Fruit fly (Drosophila melanogaster) whole organism, embryonic: Measurements from ENCODE around the gene CG2961.

ENCODE experiments used
- C15 ChIP-seq: fragments of 200-800 bp; sonication (Bioruptor generic); IDR thresholded peaks from 3 replicates; pipeline ENCODE4 v1.3.6; 2022; ENCODE audit warnings: missing biosample characterization, missing genetic modification characterization
- CG10147 ChIP-seq: fragments of 200-800 bp; sonication (Bioruptor generic); optimal IDR thresholded peaks from 2 replicates; lab custom pipeline; 2019; ENCODE audit warnings: missing biosample characterization, mild to moderate bottlenecking, missing genetic modification characterization, moderate library complexity
- CG11504 ChIP-seq: fragments of 200-800 bp; sonication (Bioruptor generic); optimal IDR thresholded peaks from 3 replicates; lab custom pipeline; 2019; ENCODE audit warnings: missing biosample characterization, mild to moderate bottlenecking, missing genetic modification characterization, moderate library complexity
- CG11695 ChIP-seq: fragments of 200-800 bp; sonication (Bioruptor generic); IDR thresholded peaks from 3 replicates; pipeline ENCODE4 v1.3.6; 2022; ENCODE audit warnings: missing biosample characterization, missing genetic modification characterization
- CG11696 ChIP-seq: fragments of 200-800 bp; sonication (Bioruptor generic); IDR thresholded peaks from 2 replicates; pipeline ENCODE4 v1.3.6; 2022; ENCODE audit warnings: missing biosample characterization, missing genetic modification characterization
- CG12391 ChIP-seq: fragments of 200-800 bp; sonication (Bioruptor generic); optimal IDR thresholded peaks from 3 replicates; lab custom pipeline; 2018; ENCODE audit warnings: missing biosample characterization, mild to moderate bottlenecking, missing genetic modification characterization, moderate library complexity
- CG13424 ChIP-seq: fragments of 200-800 bp; sonication (Bioruptor generic); optimal IDR thresholded peaks from 2 replicates; lab custom pipeline; 2019; ENCODE audit warnings: missing biosample characterization, mild to moderate bottlenecking, missing genetic modification characterization, moderate library complexity
- CG15269 ChIP-seq: fragments of 200-800 bp; sonication (Bioruptor generic); optimal IDR thresholded peaks from 2 replicates; lab custom pipeline; 2018; ENCODE audit warnings: missing biosample characterization, mild to moderate bottlenecking, missing genetic modification characterization, moderate library complexity
- CG17385 ChIP-seq: fragments of 200-800 bp; sonication (Bioruptor generic); optimal IDR thresholded peaks from 3 replicates; lab custom pipeline; 2018; ENCODE audit warnings: missing biosample characterization, mild to moderate bottlenecking, missing genetic modification characterization
- CG18262 ChIP-seq: fragments of 200-800 bp; optimal IDR thresholded peaks from 3 replicates; lab custom pipeline; 2019; ENCODE audit warnings: missing biosample characterization, mild to moderate bottlenecking, missing genetic modification characterization, moderate library complexity
- CG3995 ChIP-seq: fragments of 200-800 bp; sonication (Bioruptor generic); optimal IDR thresholded peaks from 3 replicates; lab custom pipeline; 2016; ENCODE audit warnings: missing biosample characterization, missing genetic modification characterization
- CG4730 ChIP-seq: fragments of 200-800 bp; sonication (Bioruptor generic); IDR thresholded peaks from 2 replicates; pipeline ENCODE4 v1.3.6; 2022; ENCODE audit warnings: missing biosample characterization, missing genetic modification characterization
- CG6689 ChIP-seq: fragments of 200-800 bp; sonication (Bioruptor generic); IDR thresholded peaks from 2 replicates; pipeline ENCODE4 v1.3.6; 2022; ENCODE audit warnings: missing biosample characterization, missing genetic modification characterization
- CG7357 ChIP-seq: fragments of 200-800 bp; sonication (Bioruptor generic); IDR thresholded peaks from 3 replicates; pipeline ENCODE4 v1.3.6; 2022; ENCODE audit warnings: missing biosample characterization, missing genetic modification characterization
- CG7786 ChIP-seq: fragments of 200-800 bp; sonication (Bioruptor generic); optimal IDR thresholded peaks from 2 replicates; lab custom pipeline; 2016; ENCODE audit warnings: missing biosample characterization, missing genetic modification characterization
- CG7963 ChIP-seq: fragments of 200-800 bp; sonication (Bioruptor generic); IDR thresholded peaks from 3 replicates; pipeline ENCODE4 v1.3.6; 2022; ENCODE audit warnings: missing biosample characterization, missing genetic modification characterization; ENCODE audit not compliant: partially characterized antibody
- CTCF ChIP-seq: fragments of 200-800 bp; sonication (Bioruptor generic); optimal IDR thresholded peaks from 2 replicates; lab custom pipeline; 2017; ENCODE audit warnings: missing biosample characterization, mild to moderate bottlenecking, missing genetic modification characterization, moderate library complexity
- Dek ChIP-seq: fragments of 200-800 bp; sonication (Bioruptor generic); optimal IDR thresholded peaks from 3 replicates; lab custom pipeline; 2019; ENCODE audit warnings: missing biosample characterization, mild to moderate bottlenecking, missing genetic modification characterization, moderate library complexity
- ERR ChIP-seq: fragments of 200-800 bp; sonication (Bioruptor generic); optimal IDR thresholded peaks from 2 replicates; lab custom pipeline; 2016; ENCODE audit warnings: missing biosample characterization, missing genetic modification characterization
- Fer1 ChIP-seq: fragments of 200-800 bp; sonication (Bioruptor generic); optimal IDR thresholded peaks from 2 replicates; lab custom pipeline; 2017; ENCODE audit warnings: missing biosample characterization, mild to moderate bottlenecking, missing genetic modification characterization
- Fer3 ChIP-seq: fragments of 200-800 bp; sonication (Bioruptor generic); optimal IDR thresholded peaks from 2 replicates; lab custom pipeline; 2018; ENCODE audit warnings: missing biosample characterization, mild to moderate bottlenecking, missing genetic modification characterization, moderate library complexity
- Hmx ChIP-seq: fragments of 200-800 bp; sonication (Bioruptor generic); optimal IDR thresholded peaks from 2 replicates; lab custom pipeline; 2016; ENCODE audit warnings: missing biosample characterization, missing genetic modification characterization
- Mad ChIP-seq: fragments of 200-800 bp; sonication (Bioruptor generic); optimal IDR thresholded peaks from 2 replicates; lab custom pipeline; 2016; ENCODE audit warnings: missing biosample characterization, missing genetic modification characterization
- NK7.1 ChIP-seq: fragments of 200-800 bp; sonication (Bioruptor generic); optimal IDR thresholded peaks from 3 replicates; lab custom pipeline; 2016; ENCODE audit warnings: missing biosample characterization, missing genetic modification characterization
- Oaz ChIP-seq: fragments of 200-800 bp; sonication (Bioruptor generic); IDR thresholded peaks from 2 replicates; pipeline ENCODE4 v1.3.6; 2022; ENCODE audit warnings: missing biosample characterization, missing genetic modification characterization
- Ptx1 ChIP-seq: fragments of 200-800 bp; sonication (Bioruptor generic); IDR thresholded peaks from 2 replicates; pipeline ENCODE4 v1.3.6; 2022; ENCODE audit warnings: missing biosample characterization, missing genetic modification characterization
- Scr ChIP-seq: fragments of 200-800 bp; sonication (Bioruptor generic); IDR thresholded peaks from 2 replicates; pipeline ENCODE4 v1.3.6; 2022; ENCODE audit warnings: missing biosample characterization, missing genetic modification characterization; ENCODE audit not compliant: partially characterized antibody
- Sox102F ChIP-seq: fragments of 200-800 bp; sonication (Bioruptor generic); optimal IDR thresholded peaks from 2 replicates; lab custom pipeline; 2018; ENCODE audit warnings: missing biosample characterization, mild to moderate bottlenecking, missing genetic modification characterization, moderate library complexity
- Ssrp ChIP-seq: fragments of 200-800 bp; sonication (Bioruptor generic); optimal IDR thresholded peaks from 2 replicates; lab custom pipeline; 2018; ENCODE audit warnings: missing biosample characterization, mild to moderate bottlenecking, missing genetic modification characterization, moderate library complexity
- ap ChIP-seq: fragments of 200-800 bp; sonication (Bioruptor generic); IDR thresholded peaks from 2 replicates; pipeline ENCODE4 v1.3.6; 2022; ENCODE audit warnings: missing biosample characterization, missing genetic modification characterization
- bigmax ChIP-seq: fragments of 200-800 bp; sonication (Bioruptor generic); optimal IDR thresholded peaks from 2 replicates; lab custom pipeline; 2018; ENCODE audit warnings: missing biosample characterization, mild to moderate bottlenecking, missing genetic modification characterization
- cad ChIP-seq: fragments of >200 bp; optimal IDR thresholded peaks from 2 replicates; lab custom pipeline; 2017; ENCODE audit warnings: missing biosample characterization, missing genetic modification characterization
- crc ChIP-seq: fragments of 200-800 bp; sonication (Bioruptor generic); optimal IDR thresholded peaks from 2 replicates; lab custom pipeline; 2016; ENCODE audit warnings: missing biosample characterization, missing genetic modification characterization
- dan ChIP-seq: fragments of 200-800 bp; sonication (Bioruptor generic); IDR thresholded peaks from 2 replicates; pipeline ENCODE4 v1.3.6; 2022; ENCODE audit warnings: missing biosample characterization, missing genetic modification characterization
- danr ChIP-seq: fragments of 200-800 bp; sonication (Bioruptor generic); IDR thresholded peaks from 2 replicates; pipeline ENCODE4 v1.3.6; 2022; ENCODE audit warnings: missing biosample characterization, missing genetic modification characterization
- emc ChIP-seq: fragments of 200-800 bp; sonication (Bioruptor generic); optimal IDR thresholded peaks from 2 replicates; lab custom pipeline; 2016; ENCODE audit warnings: missing biosample characterization, missing genetic modification characterization
- fu2 ChIP-seq: fragments of 200-800 bp; sonication (Bioruptor generic); optimal IDR thresholded peaks from 2 replicates; lab custom pipeline; 2016; ENCODE audit warnings: missing biosample characterization, missing genetic modification characterization
- gem ChIP-seq: fragments of 200-800 bp; sonication (Bioruptor generic); optimal IDR thresholded peaks from 2 replicates; lab custom pipeline; 2019; ENCODE audit warnings: missing biosample characterization, mild to moderate bottlenecking, missing genetic modification characterization, moderate library complexity
- grau ChIP-seq: fragments of 200-800 bp; optimal IDR thresholded peaks from 3 replicates; lab custom pipeline; 2019; ENCODE audit warnings: missing biosample characterization, mild to moderate bottlenecking, missing genetic modification characterization, moderate library complexity
- gsb ChIP-seq: fragments of 200-800 bp; sonication (Bioruptor generic); IDR thresholded peaks from 2 replicates; pipeline ENCODE4 v1.3.6; 2022; ENCODE audit warnings: missing biosample characterization, missing genetic modification characterization
- gsb-n ChIP-seq: fragments of 200-800 bp; sonication (Bioruptor generic); optimal IDR thresholded peaks from 3 replicates; lab custom pipeline; 2018; ENCODE audit warnings: missing biosample characterization, mild to moderate bottlenecking, missing genetic modification characterization
- otp ChIP-seq: fragments of 200-800 bp; sonication (Bioruptor generic); IDR thresholded peaks from 3 replicates; pipeline ENCODE4, ENCODE4 v1.3.6; 2022; ENCODE audit warnings: missing biosample characterization, missing genetic modification characterization
- psq ChIP-seq: fragments of 200-800 bp; sonication (Bioruptor generic); optimal IDR thresholded peaks from 2 replicates; lab custom pipeline; 2017; ENCODE audit warnings: missing biosample characterization, missing genetic modification characterization
- ranshi ChIP-seq: fragments of 200-800 bp; sonication (Bioruptor generic); IDR thresholded peaks from 2 replicates; pipeline ENCODE4 v1.3.6; 2022; ENCODE audit warnings: missing biosample characterization, missing genetic modification characterization
- schlank ChIP-seq: fragments of 200-800 bp; sonication (Bioruptor generic); optimal IDR thresholded peaks from 2 replicates; lab custom pipeline; 2018; ENCODE audit warnings: missing biosample characterization, mild to moderate bottlenecking, missing genetic modification characterization
- sd ChIP-seq: fragments of 200-800 bp; sonication (Bioruptor generic); optimal IDR thresholded peaks from 3 replicates; lab custom pipeline; 2018; ENCODE audit warnings: missing biosample characterization, mild to moderate bottlenecking, missing genetic modification characterization, moderate library complexity
- sens ChIP-seq: fragments of 200-800 bp; sonication (Bioruptor generic); peaks from one replicate; lab custom pipeline; 2016; ENCODE audit warnings: missing biosample characterization, missing genetic modification characterization
- so ChIP-seq: fragments of 200-800 bp; sonication (Bioruptor generic); IDR thresholded peaks from 3 replicates; pipeline ENCODE4 v1.3.6; 2022; ENCODE audit warnings: missing biosample characterization, missing genetic modification characterization
- stc ChIP-seq: fragments of 200-800 bp; sonication (Bioruptor generic); IDR thresholded peaks from 2 replicates; pipeline ENCODE4 v1.3.6; 2022; ENCODE audit warnings: missing biosample characterization, missing genetic modification characterization
- unc-4 ChIP-seq: fragments of 200-800 bp; sonication (Bioruptor generic); IDR thresholded peaks from 2 replicates; pipeline ENCODE4 v1.3.6; 2022; ENCODE audit warnings: missing biosample characterization, missing genetic modification characterization; ENCODE audit not compliant: partially characterized antibody

The CG2961 gene

dm6 chrX:10184355-10185058, 48.4 kb downstream of the CG2961 start (continued):
- TF ChIP-seq CG12391 (tag; lab: Kevin White, UChicago) (peak; percentile 12), sd (tag; lab: Kevin White, UChicago) (no peak), NK7.1 (GFP tag; lab: Kevin White, UChicago) (peak; percentile 13), ranshi (GFP tag; lab: Robert Waterston, UW) (peak; percentile 53; the same call in 1 of the 2 replicates), CG6689 (GFP tag; lab: Robert Waterston, UW) (peak; percentile 54), gsb (GFP tag; lab: Robert Waterston, UW) (peak; percentile 42; the same call in 1 of the 2 replicates), psq (GFP tag; lab: Kevin White, UChicago) (no peak), Dek (peak; percentile 5), so (GFP tag; lab: Robert Waterston, UW) (0 out of 3 replicates have a peak, but pooled peaks have one; percentile 27), gsb-n (tag; lab: Kevin White, UChicago) (no peak), grau (tag; lab: Kevin White, UChicago) (peak; percentile 61), otp (GFP tag; lab: Robert Waterston, UW) (0 out of 3 replicates have a peak, but pooled peaks have one; percentile 40), CG11696 (GFP tag; lab: Robert Waterston, UW) (0 out of 2 replicates have a peak, but pooled peaks have one; percentile 29), CG11504 (tag; lab: Kevin White, UChicago) (peak; percentile 49), unc-4 (GFP tag; lab: Robert Waterston, UW) (no peak), CG18262 (tag; lab: Kevin White, UChicago) (peak; percentile 1), CG7357 (GFP tag; lab: Robert Waterston, UW) (peak; percentile 61; the same call in 1 of the 3 replicates), cad (GFP tag; lab: Kevin White, UChicago) (no peak), CTCF (GFP tag; lab: Kevin White, UChicago) (no peak), Ssrp (no peak), Fer3 (tag; lab: Kevin White, UChicago) (peak; percentile 54), CG15269 (tag; lab: Kevin White, UChicago) (peak; percentile 40), CG10147 (GFP tag; lab: Kevin White, UChicago) (peak; percentile 33), Hmx (GFP tag; lab: Kevin White, UChicago) (no peak), crc (GFP tag; lab: Kevin White, UChicago) (no peak), dan (no peak), ap (peak; percentile 43), emc (GFP tag; lab: Kevin White, UChicago) (no peak), CG7786 (GFP tag; lab: Kevin White, UChicago) (peak; percentile 19), CG7963 (GFP tag; lab: Robert Waterston, UW) (no peak), stc (peak; percentile 51; the same call in 1 of the 2 replicates), Sox102F (GFP tag; lab: Kevin White, UChicago) (peak; percentile 14), schlank (tag; lab: Kevin White, UChicago) (no peak), fu2 (GFP tag; lab: Kevin White, UChicago) (peak; percentile 3), CG13424 (peak; percentile 42), bigmax (GFP tag; lab: Kevin White, UChicago) (no peak), CG17385 (GFP tag; lab: Kevin White, UChicago) (peak; percentile 29), danr (GFP tag; lab: Robert Waterston, UW) (peak; percentile 28; the same call in 1 of the 2 replicates), C15 (GFP tag; lab: Robert Waterston, UW) (0 out of 3 replicates have a peak, but pooled peaks have one; percentile 35), Scr (GFP tag; lab: Robert Waterston, UW) (no peak), CG4730 (GFP tag; lab: Robert Waterston, UW) (0 out of 2 replicates have a peak, but pooled peaks have one; percentile 24), gem (tag; lab: Kevin White, UChicago) (peak; percentile 47), sens (no peak), Ptx1 (GFP tag; lab: Robert Waterston, UW) (peak; percentile 66), Mad (no peak), ERR (GFP tag; lab: Kevin White, UChicago) (peak; percentile 20), Fer1 (GFP tag; lab: Kevin White, UChicago) (peak; percentile 86), CG3995 (GFP tag; lab: Kevin White, UChicago) (no peak), CG11695 (GFP tag; lab: Robert Waterston, UW) (peak; percentile 60; the same call in 2 of the 3 replicates), Oaz (GFP tag; lab: Robert Waterston, UW) (peak; percentile 52; the same call in 1 of the 2 replicates)
